Worm (Caenorhabditis elegans): Measurements from ENCODE around the gene Y54G2A.73.

The Y54G2A.73 gene

DNA sequence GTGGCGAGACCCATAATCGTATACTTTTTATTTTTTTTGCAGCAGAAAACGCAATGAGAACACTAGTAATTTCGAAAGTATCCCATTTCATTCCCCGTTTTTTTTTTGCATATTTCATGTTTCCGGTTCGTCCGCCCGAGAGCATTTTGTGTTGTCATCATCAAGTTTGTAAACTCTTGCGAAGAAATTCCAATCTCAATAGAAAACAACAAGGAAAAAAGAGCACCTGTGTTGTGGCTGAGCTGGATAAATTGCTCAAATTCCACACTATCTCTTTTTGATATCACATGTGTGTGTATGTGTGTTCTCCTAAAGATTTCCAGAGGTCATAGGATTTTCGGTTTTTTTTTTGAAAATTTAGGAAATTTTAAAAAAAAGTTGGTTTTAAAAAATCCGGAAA, 23.3 kb upstream of the Y54G2A.73 start:
- TF ChIP-seq elt-4 (tag; optimal IDR thresholded peaks at IDR 0.05) (no peak), sox-4 (tag; optimal IDR thresholded peaks at IDR 0.05) (no peak), hlh-15 (tag; optimal IDR thresholded peaks at IDR 0.05) (no peak), ceh-2 (tag; optimal IDR thresholded peaks at IDR 0.05) (no peak), ceh-45 (GFP tag; IDR thresholded peaks at IDR 0.05) (no peak), tbx-2 (tag; optimal IDR thresholded peaks at IDR 0.05) (no peak), pqm-1 (tag; optimal IDR thresholded peaks at IDR 0.05) (no peak), unc-55 (GFP tag; optimal IDR thresholded peaks at IDR 0.05) (no peak), hlh-8 (tag; optimal IDR thresholded peaks at IDR 0.05) (no peak), pat-9 (tag; optimal IDR thresholded peaks at IDR 0.05) (no peak)

DNA sequence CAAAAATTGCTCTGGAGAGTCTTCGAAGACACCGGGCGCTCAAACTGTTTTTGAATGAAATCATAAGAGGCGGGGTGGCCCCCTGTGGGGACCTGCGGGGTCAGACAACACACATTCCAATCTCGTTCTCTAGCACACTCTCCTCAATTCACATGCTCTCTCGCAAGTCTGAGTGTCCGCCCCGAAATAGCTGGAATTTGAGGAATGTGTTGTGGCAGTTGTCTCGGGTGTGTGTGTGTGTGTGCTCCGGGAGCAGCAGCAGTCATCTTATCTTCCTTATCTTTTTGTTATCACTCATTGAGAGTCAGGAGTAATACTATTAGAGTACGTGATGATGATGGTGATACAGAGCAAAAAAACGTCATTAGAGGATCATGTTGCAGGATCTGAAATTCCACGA, 21.2 kb upstream of the Y54G2A.73 start:
- no peak for TF ChIP-seq hlh-13 (GFP tag; optimal IDR thresholded peaks at IDR 0.05)
- no peak for TF ChIP-seq fkh-10 (GFP tag; optimal IDR thresholded peaks at IDR 0.05)
- TF ChIP-seq unc-55 (GFP tag; optimal IDR thresholded peaks at IDR 0.05): peak; percentile 15
- TF ChIP-seq sox-4 (tag; optimal IDR thresholded peaks at IDR 0.05): no peak
- no peak for TF ChIP-seq pha-2 (tag; optimal IDR thresholded peaks at IDR 0.05)
- TF ChIP-seq ttx-3 (tag; optimal IDR thresholded peaks at IDR 0.05): no peak
- no peak for TF ChIP-seq unc-3 (GFP tag; conservative IDR thresholded peaks at IDR 0.05)
- no peak for TF ChIP-seq unc-3 (tag; optimal IDR thresholded peaks at IDR 0.05)
- no peak for TF ChIP-seq pag-3 (tag; optimal IDR thresholded peaks at IDR 0.05; ENCODE audit: borderline replicate concordance)
- TF ChIP-seq che-1 (tag; optimal IDR thresholded peaks at IDR 0.05): no peak
- no peak for TF ChIP-seq odd-2 (tag; optimal IDR thresholded peaks at IDR 0.05)
- TF ChIP-seq ref-2 (tag; optimal IDR thresholded peaks at IDR 0.05): peak; percentile 37
- TF ChIP-seq F13H6.1 (tag; optimal IDR thresholded peaks at IDR 0.05): no peak
- TF ChIP-seq elt-2 (tag; optimal IDR thresholded peaks at IDR 0.05): peak; percentile 66
- TF ChIP-seq dve-1 (tag; optimal IDR thresholded peaks at IDR 0.05): no peak
- no peak for TF ChIP-seq unc-86 (tag; optimal IDR thresholded peaks at IDR 0.05)
- no peak for TF ChIP-seq sox-2 (GFP tag; IDR thresholded peaks at IDR 0.05)
- TF ChIP-seq Y22D7AL.16 (tag; optimal IDR thresholded peaks at IDR 0.05): no peak
- TF ChIP-seq unc-42 (tag; optimal IDR thresholded peaks at IDR 0.05): no peak
- no peak for TF ChIP-seq hlh-8 (tag; optimal IDR thresholded peaks at IDR 0.05)
- TF ChIP-seq mec-3 (tag; optimal IDR thresholded peaks at IDR 0.05; ENCODE audit: borderline replicate concordance): no peak

DNA sequence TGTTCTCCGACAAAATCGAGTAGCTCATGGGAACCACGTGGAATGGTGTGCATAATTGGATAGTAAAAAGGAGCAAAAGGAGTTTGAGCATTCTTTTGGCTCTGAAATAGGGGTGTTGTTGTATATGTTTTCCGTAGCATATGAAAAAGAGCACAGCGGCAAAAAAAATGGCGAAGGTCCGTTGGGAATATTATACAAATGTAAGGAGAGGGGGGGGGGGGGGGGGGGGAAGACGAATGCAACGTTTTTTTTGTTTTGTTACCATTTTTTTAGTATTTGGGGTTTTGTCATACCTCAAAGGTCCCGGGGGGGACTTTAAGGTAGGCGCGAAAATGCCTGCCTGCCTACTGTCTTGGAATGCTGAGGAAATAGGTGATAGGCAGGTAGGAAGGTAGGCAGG, 20.1 kb upstream of the Y54G2A.73 start, which contains the start of gene ndnf-1:
TSS of gene ndnf-1 (minus strand) at position 101 of the 400 bp plus-strand sequence.
- TF ChIP-seq mec-3 (tag; optimal IDR thresholded peaks at IDR 0.05; ENCODE audit: borderline replicate concordance) (no peak), ceh-9 (tag; optimal IDR thresholded peaks at IDR 0.05) (no peak), unc-86 (tag; optimal IDR thresholded peaks at IDR 0.05) (no peak), ahr-1 (tag; optimal IDR thresholded peaks at IDR 0.05) (no peak), C08G9.2 (tag; optimal IDR thresholded peaks at IDR 0.05) (no peak), odd-2 (tag; optimal IDR thresholded peaks at IDR 0.05) (no peak), pha-2 (tag; optimal IDR thresholded peaks at IDR 0.05) (no peak), pros-1 (tag; optimal IDR thresholded peaks at IDR 0.05) (no peak), npax-4 (tag; optimal IDR thresholded peaks at IDR 0.05) (no peak), pqm-1 (tag; optimal IDR thresholded peaks at IDR 0.05) (no peak), hlh-8 (tag; optimal IDR thresholded peaks at IDR 0.05) (no peak), sdc-2 (tag; optimal IDR thresholded peaks at IDR 0.05) (no peak)

DNA sequence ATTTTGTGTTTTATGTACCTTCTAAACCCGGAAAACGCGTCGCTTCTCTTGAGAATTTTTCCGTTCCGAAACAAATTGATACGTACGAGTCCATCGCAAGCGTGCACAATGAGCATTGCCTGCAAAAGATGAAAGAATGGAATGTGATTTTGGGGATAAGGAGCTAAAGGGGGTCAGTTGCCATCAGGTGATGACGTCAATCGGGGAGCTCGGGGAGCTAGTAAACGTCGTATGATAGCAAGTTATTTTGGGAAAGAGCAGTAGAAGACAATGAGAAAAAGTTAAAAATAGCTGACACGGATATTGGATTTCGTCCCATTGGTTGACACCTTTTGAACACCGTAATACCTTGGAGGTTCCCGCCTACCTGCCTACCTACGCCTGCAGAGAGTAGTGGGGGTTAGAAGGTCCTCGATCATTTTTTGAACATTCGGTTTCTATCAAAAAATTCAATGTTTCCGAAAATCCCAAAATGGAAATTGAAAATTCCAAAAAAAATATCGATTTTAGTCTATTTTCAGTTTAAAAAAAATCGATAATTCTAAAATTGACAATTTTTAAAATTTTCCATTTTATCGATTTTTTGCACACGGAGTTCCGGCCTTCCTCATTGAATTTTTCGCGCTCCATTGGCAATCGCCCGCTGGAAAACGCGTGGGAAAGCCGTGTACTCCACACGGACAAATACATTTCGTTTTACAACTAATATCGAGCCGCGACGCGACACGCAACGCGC, 17.4 kb upstream of the Y54G2A.73 start:
- TF ChIP-seq elt-4 (tag; optimal IDR thresholded peaks at IDR 0.05) (no peak), ceh-30 (tag; optimal IDR thresholded peaks at IDR 0.05) (no peak), hlh-8 (tag; optimal IDR thresholded peaks at IDR 0.05) (no peak), nfya-1 (tag; optimal IDR thresholded peaks at IDR 0.05) (no peak)
